Fruit fly (Drosophila melanogaster): Measurements from ENCODE around the gene mkg-p.

The mkg-p gene

DNA sequence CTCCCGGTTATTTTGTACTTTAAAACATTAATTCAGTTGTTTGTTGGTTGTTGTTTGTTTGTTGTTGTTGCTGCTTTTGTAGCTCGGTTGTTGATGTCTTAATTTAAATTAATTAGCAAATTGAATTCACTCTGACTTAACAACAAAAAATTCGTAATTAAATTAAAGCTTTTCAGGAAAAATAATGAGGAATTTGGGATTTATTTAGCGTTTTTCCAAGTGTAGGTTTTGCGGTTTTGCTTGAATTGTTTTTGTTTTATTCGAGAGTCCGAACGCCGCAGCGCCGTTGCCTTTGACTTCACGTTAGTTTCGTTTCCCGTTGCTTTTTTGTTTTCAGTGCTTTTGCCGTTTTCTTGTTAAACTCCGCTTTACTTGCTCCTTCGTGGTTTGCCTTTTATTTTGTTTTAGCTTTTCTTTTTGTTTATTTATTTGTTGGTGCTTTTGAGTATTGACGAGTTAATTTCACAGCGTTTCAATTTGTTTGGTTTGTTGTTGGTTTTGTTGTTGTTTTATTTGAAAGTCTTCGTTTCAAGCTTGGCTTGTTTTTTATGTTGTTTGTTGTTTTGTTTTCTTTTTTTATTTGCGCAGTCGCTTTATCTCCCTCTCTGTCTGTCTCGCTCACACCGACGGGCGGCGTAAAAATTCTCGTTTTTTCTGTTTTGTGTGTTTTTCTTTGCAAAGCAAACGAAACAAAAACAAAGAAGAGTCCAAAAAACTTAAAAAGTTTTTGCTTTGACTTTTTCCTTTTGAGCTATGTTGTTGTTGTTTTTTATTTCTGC, 35.9 kb upstream of the mkg-p start (continued):
- TF ChIP-seq scrt (GFP tag; optimal IDR thresholded peaks at IDR 0.05) (no peak), ab (GFP tag; optimal IDR thresholded peaks at IDR 0.05) (no peak), CG7987 (GFP tag; optimal IDR thresholded peaks at IDR 0.05) (no peak), Ada2b (GFP tag; IDR thresholded peaks at IDR 0.05) (peak; percentile 60), Spps (tag; optimal IDR thresholded peaks at IDR 0.05) (no peak), pita (GFP tag; optimal IDR thresholded peaks at IDR 0.05) (no peak), sens (GFP tag) (peak; percentile 86), Abd-B (GFP tag; optimal IDR thresholded peaks at IDR 0.05) (no peak), Hr78 (GFP tag; optimal IDR thresholded peaks at IDR 0.05) (no peak), E2f1 (GFP tag; IDR thresholded peaks at IDR 0.05) (no peak; the same call in 1 of the 2 replicates), CG10431 (GFP tag; optimal IDR thresholded peaks at IDR 0.05) (no peak), B-H2 (GFP tag; optimal IDR thresholded peaks at IDR 0.05) (no peak), Nf-YB (GFP tag; optimal IDR thresholded peaks at IDR 0.05) (no peak), Med (GFP tag) (no peak), CG10147 (GFP tag; optimal IDR thresholded peaks at IDR 0.05) (peak; percentile 1), nom (GFP tag; optimal IDR thresholded peaks at IDR 0.05) (peak; percentile 99), CG8089 (GFP tag; optimal IDR thresholded peaks at IDR 0.05) (no peak), CG8281 (tag; optimal IDR thresholded peaks at IDR 0.05) (no peak), Eip74EF (GFP tag; optimal IDR thresholded peaks at IDR 0.05) (no peak), Hsf (GFP tag; optimal IDR thresholded peaks at IDR 0.05) (peak; percentile 32), Xbp1 (GFP tag; optimal IDR thresholded peaks at IDR 0.05) (peak; percentile 41), CG42726 (GFP tag; IDR thresholded peaks at IDR 0.05; ENCODE audit: partially characterized antibody) (no peak), CG12155 (GFP tag; optimal IDR thresholded peaks at IDR 0.05) (peak; percentile 31), pfk (GFP tag; optimal IDR thresholded peaks at IDR 0.05) (no peak), lmd (GFP tag; IDR thresholded peaks at IDR 0.05) (no peak), CG6854 (GFP tag; optimal IDR thresholded peaks at IDR 0.05) (peak; percentile 13), CG18262 (tag; optimal IDR thresholded peaks at IDR 0.05) (no peak), HLH4C (GFP tag; IDR thresholded peaks at IDR 0.05; ENCODE audit: partially characterized antibody) (no peak), gem (tag; optimal IDR thresholded peaks at IDR 0.05) (peak; percentile 68), zfh2 (GFP tag; optimal IDR thresholded peaks at IDR 0.05) (peak; percentile 21), inv (GFP tag; IDR thresholded peaks at IDR 0.05; ENCODE audit: partially characterized antibody) (no peak), CG34224 (GFP tag; IDR thresholded peaks at IDR 0.05; ENCODE audit: partially characterized antibody) (no peak), odd (GFP tag; optimal IDR thresholded peaks at IDR 0.05) (no peak), fd102C (GFP tag; optimal IDR thresholded peaks at IDR 0.05) (no peak), CG14441 (GFP tag; IDR thresholded peaks at IDR 0.05) (no peak), CG18764 (GFP tag; optimal IDR thresholded peaks at IDR 0.05) (no peak), CG7963 (GFP tag; IDR thresholded peaks at IDR 0.05; ENCODE audit: partially characterized antibody) (no peak), CG16863 (GFP tag; optimal IDR thresholded peaks at IDR 0.05) (peak; percentile 20), CG17359 (tag; optimal IDR thresholded peaks at IDR 0.05) (peak; percentile 50), HLH3B (GFP tag; IDR thresholded peaks at IDR 0.05) (0 out of 2 replicates have a peak, but pooled peaks have one; percentile 18), Rx (GFP tag; IDR thresholded peaks at IDR 0.05) (no peak), CG7271 (tag; optimal IDR thresholded peaks at IDR 0.05) (no peak), CG2678 (tag; optimal IDR thresholded peaks at IDR 0.05) (no peak), abd-A (tag; optimal IDR thresholded peaks at IDR 0.05) (no peak), Gug (GFP tag; IDR thresholded peaks at IDR 0.05) (no peak; the same call in 3 of the 4 replicates), salm (tag; optimal IDR thresholded peaks at IDR 0.05) (no peak), lab (GFP tag; optimal IDR thresholded peaks at IDR 0.05) (no peak), Hr3 (GFP tag; optimal IDR thresholded peaks at IDR 0.05) (peak; percentile 4)

Measured in whole organism, embryonic.